Worm (Caenorhabditis elegans): ENCODE data around the gene cblc-1.

DNA sequence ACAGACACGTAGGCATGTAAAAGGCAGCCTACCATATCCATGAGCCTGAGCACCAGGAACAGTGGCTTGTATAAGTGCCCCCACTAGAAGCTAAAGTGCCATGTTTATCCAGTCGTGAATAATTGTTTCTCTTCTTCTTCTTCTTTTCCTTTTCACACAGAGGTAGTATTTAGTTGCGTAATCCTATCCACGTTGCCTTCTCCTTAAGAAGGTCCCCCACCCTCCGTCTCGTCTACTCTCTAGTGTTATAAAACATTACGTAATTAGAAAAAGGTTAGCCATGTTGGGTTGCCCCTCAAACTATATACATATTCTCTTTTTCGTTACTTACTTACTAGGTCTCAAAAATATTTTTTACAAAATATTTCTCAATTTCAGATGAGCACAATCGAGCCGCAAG is 45.7 kb upstream of the cblc-1 start:
- no peak for TF ChIP-seq ama-1 (optimal IDR thresholded peaks at IDR 0.05)
- no peak for TF ChIP-seq hmbx-1 (tag; optimal IDR thresholded peaks at IDR 0.05)
- TF ChIP-seq sea-1 (GFP tag; conservative IDR thresholded peaks at IDR 0.05), result no peak
- TF ChIP-seq tra-4 (tag; optimal IDR thresholded peaks at IDR 0.05), result no peak
- TF ChIP-seq ceh-13 (GFP tag; optimal IDR thresholded peaks at IDR 0.05), result no peak
- no peak for TF ChIP-seq scrt-1 (GFP tag; IDR thresholded peaks at IDR 0.05)
- no peak for TF ChIP-seq tbx-11 (GFP tag; IDR thresholded peaks at IDR 0.05)
- no peak for TF ChIP-seq B0310.2 (tag; optimal IDR thresholded peaks at IDR 0.05)
- no peak for TF ChIP-seq tbx-37 (GFP tag; conservative IDR thresholded peaks at IDR 0.05)
- no peak for TF ChIP-seq flt-1 (GFP tag; IDR thresholded peaks at IDR 0.05)
- TF ChIP-seq hnd-1 (tag; optimal IDR thresholded peaks at IDR 0.05), result no peak
- no peak for TF ChIP-seq ets-7 (tag; optimal IDR thresholded peaks at IDR 0.05)
